Worm (Caenorhabditis elegans): Measurements from ENCODE around the gene Y42A5A.5.
A peak's percentile ranks its signal among the peaks of the same experiment; 100 is the strongest.

The Y42A5A.5 gene

ce11 chrV:11122466-11122865 lies 12.9 kb upstream of the Y42A5A.5 start, which contains the start of gene mboa-2:
Gene mboa-2, minus strand, starts transcription at chrV:11122493.
- TF ChIP-seq med-1 (GFP tag; optimal IDR thresholded peaks at IDR 0.05; ENCODE audit: insufficient read depth) (no peak), klf-2 (GFP tag; conservative IDR thresholded peaks at IDR 0.05) (no peak), ref-1 (GFP tag; conservative IDR thresholded peaks at IDR 0.05) (no peak)

- no peak for TF ChIP-seq cog-1 (tag; optimal IDR thresholded peaks at IDR 0.05)
- TF ChIP-seq ref-1 (GFP tag; conservative IDR thresholded peaks at IDR 0.05) = no peak
- no peak for TF ChIP-seq tab-1 (GFP tag; IDR thresholded peaks at IDR 0.05)
- no peak for TF ChIP-seq med-1 (GFP tag; optimal IDR thresholded peaks at IDR 0.05; ENCODE audit: insufficient read depth)
- TF ChIP-seq ztf-23 (GFP tag; IDR thresholded peaks at IDR 0.05) = no peak
- no peak for TF ChIP-seq T22C8.4 (GFP tag; IDR thresholded peaks at IDR 0.05)
- TF ChIP-seq klf-2 (GFP tag; conservative IDR thresholded peaks at IDR 0.05) = no peak
- no peak for TF ChIP-seq ztf-29 (GFP tag; IDR thresholded peaks at IDR 0.05)
- no peak for TF ChIP-seq flt-1 (GFP tag; IDR thresholded peaks at IDR 0.05)
These were observed 11.7 kb upstream of the Y42A5A.5 start for ce11 chrV:11121247-11121646.

DNA sequence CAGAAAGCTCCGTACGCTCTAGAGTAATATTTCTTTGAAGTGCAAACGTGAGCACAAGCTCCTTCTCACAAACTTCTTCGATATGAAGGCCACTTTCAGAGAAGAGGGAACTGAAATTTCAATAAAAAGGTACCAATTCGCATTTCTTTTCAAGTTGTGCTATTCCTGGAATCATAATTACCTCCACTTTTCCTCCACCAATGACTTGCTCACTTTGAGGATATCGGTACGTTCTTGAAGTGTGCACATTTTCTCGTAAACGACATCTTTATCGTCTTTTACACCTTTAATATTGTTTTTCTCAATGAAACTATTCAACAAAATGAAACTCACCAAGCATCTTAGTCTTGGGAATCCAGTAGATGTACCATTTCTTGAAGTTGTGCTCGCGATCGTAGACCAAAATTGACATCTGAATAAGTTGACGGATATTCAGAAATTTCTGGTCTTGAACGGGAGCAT lies 9.8 kb upstream of the Y42A5A.5 start, which contains the start of gene scb-1:
scb-1 (minus strand) TSS at position 412 of the 462 bp plus-strand sequence.
- no peak for TF ChIP-seq ref-1 (GFP tag; conservative IDR thresholded peaks at IDR 0.05)
- no peak for TF ChIP-seq cog-1 (tag; optimal IDR thresholded peaks at IDR 0.05)
- no peak for TF ChIP-seq ztf-29 (GFP tag; IDR thresholded peaks at IDR 0.05)
- no peak for TF ChIP-seq ztf-23 (GFP tag; IDR thresholded peaks at IDR 0.05)
- TF ChIP-seq flt-1 (GFP tag; IDR thresholded peaks at IDR 0.05) = no peak
- no peak for TF ChIP-seq tab-1 (GFP tag; IDR thresholded peaks at IDR 0.05)
- TF ChIP-seq T22C8.4 (GFP tag; IDR thresholded peaks at IDR 0.05) = no peak
- TF ChIP-seq klf-2 (GFP tag; conservative IDR thresholded peaks at IDR 0.05) = no peak
- no peak for TF ChIP-seq med-1 (GFP tag; optimal IDR thresholded peaks at IDR 0.05; ENCODE audit: insufficient read depth)

DNA sequence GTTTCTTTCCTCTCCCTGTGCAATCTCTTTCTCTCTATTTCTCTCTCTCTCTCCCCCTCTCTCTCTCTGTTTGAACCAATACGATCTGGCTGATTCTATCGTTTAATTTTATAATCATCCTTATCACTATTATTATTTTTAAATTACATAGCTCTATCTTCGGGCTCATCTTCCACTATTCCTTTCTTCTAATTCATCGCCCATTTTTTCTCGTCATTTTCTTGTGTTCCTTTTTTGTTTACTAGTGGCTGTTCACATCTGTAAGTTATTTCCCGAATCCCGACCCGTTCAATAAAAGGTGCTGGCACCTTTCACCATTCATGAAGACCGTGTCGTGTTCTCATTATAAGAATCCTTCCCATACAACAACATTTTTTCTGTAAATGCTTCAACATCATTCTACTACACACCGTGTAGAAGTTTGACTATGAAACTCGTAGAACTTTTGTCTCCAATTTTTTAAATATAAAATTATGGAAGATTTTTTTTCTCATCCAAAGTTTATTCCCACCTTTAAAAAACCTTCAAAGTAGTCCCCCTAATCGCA lies 8.7 kb upstream of the Y42A5A.5 start:
- TF ChIP-seq flt-1 (GFP tag; IDR thresholded peaks at IDR 0.05) (no peak), ref-1 (GFP tag; conservative IDR thresholded peaks at IDR 0.05) (no peak), med-1 (GFP tag; optimal IDR thresholded peaks at IDR 0.05; ENCODE audit: insufficient read depth) (no peak), ztf-29 (GFP tag; IDR thresholded peaks at IDR 0.05) (no peak), T22C8.4 (GFP tag; IDR thresholded peaks at IDR 0.05) (no peak), ztf-23 (GFP tag; IDR thresholded peaks at IDR 0.05) (no peak), klf-2 (GFP tag; conservative IDR thresholded peaks at IDR 0.05) (no peak), cog-1 (tag; optimal IDR thresholded peaks at IDR 0.05) (no peak), tab-1 (GFP tag; IDR thresholded peaks at IDR 0.05) (no peak)

DNA sequence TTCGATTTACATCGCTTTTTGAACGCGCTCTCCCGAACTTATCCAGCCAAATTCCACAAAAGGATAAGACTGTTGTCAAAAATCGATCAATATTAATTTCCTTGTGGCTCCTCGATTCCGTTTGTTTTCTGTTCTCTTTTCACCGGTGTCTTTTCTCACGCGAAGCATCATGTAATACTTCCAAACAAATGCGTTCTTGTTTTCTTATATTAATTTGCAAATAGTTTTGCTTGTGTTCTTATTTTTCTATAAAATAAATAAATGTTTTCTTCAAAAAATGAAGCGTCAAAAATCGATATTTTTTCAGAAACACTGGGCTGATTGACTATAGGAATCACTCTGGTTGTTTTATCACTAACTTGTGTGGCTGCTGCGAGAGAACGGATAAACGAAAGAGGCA lies 4.1 kb upstream of the Y42A5A.5 start, which contains the start of gene math-33:
math-33 (plus strand) TSS at position 301 of the 400 bp plus-strand sequence.
- TF ChIP-seq ref-1 (GFP tag; conservative IDR thresholded peaks at IDR 0.05) (no peak), med-1 (GFP tag; optimal IDR thresholded peaks at IDR 0.05; ENCODE audit: insufficient read depth) (no peak), ztf-23 (GFP tag; IDR thresholded peaks at IDR 0.05) (no peak), ztf-29 (GFP tag; IDR thresholded peaks at IDR 0.05) (no peak), cog-1 (tag; optimal IDR thresholded peaks at IDR 0.05) (no peak), T22C8.4 (GFP tag; IDR thresholded peaks at IDR 0.05) (no peak), klf-2 (GFP tag; conservative IDR thresholded peaks at IDR 0.05) (no peak), flt-1 (GFP tag; IDR thresholded peaks at IDR 0.05) (no peak)

ce11 chrV:11113041-11113574 lies 3.6 kb upstream of the Y42A5A.5 start, which contains the start of gene erfa-3:
Gene erfa-3, minus strand, starts transcription at chrV:11113091.
- TF ChIP-seq med-1 (GFP tag; optimal IDR thresholded peaks at IDR 0.05; ENCODE audit: insufficient read depth) (peak; percentile 91), T22C8.4 (GFP tag; IDR thresholded peaks at IDR 0.05) (peak; percentile 66), flt-1 (GFP tag; IDR thresholded peaks at IDR 0.05) (no peak; the same call in none of the 2 replicates), klf-2 (GFP tag; conservative IDR thresholded peaks at IDR 0.05) (peak; percentile 40; the same call in 1 of the 2 replicates), ztf-29 (GFP tag; IDR thresholded peaks at IDR 0.05) (peak; percentile 72; the same call in 1 of the 2 replicates), cog-1 (tag; optimal IDR thresholded peaks at IDR 0.05) (peak; percentile 58), ztf-23 (GFP tag; IDR thresholded peaks at IDR 0.05) (peak; percentile 88), ref-1 (GFP tag; conservative IDR thresholded peaks at IDR 0.05) (0 out of 2 replicates have a peak, but pooled peaks have one; percentile 14), tab-1 (GFP tag; IDR thresholded peaks at IDR 0.05) (no peak; the same call in 1 of the 2 replicates)

DNA sequence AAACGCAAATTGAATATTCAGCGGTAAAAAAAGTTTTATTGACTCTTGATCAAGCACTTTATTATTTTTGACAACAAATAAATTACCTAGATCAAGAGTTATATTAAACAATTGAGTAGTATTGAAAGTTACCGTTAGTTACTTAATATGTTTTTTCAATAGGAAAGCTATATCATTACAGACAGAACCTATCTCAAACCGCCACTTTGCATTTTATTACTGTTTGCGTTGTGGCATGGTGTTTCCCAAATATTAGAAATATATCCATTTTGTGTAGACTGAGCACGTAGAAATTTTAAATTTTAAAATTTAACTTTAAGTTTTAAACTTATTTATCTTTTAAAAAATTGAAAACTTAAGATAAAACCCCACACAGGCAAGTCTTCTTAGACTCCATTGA lies 5.1 kb downstream of the Y42A5A.5 start:
- TF ChIP-seq T22C8.4 (GFP tag; IDR thresholded peaks at IDR 0.05) = no peak
- TF ChIP-seq klf-2 (GFP tag; conservative IDR thresholded peaks at IDR 0.05) = no peak
- TF ChIP-seq med-1 (GFP tag; optimal IDR thresholded peaks at IDR 0.05; ENCODE audit: insufficient read depth) = no peak
- no peak for TF ChIP-seq ztf-23 (GFP tag; IDR thresholded peaks at IDR 0.05)
- TF ChIP-seq ref-1 (GFP tag; conservative IDR thresholded peaks at IDR 0.05) = no peak
- TF ChIP-seq ztf-29 (GFP tag; IDR thresholded peaks at IDR 0.05) = no peak
- TF ChIP-seq flt-1 (GFP tag; IDR thresholded peaks at IDR 0.05) = no peak
- TF ChIP-seq tab-1 (GFP tag; IDR thresholded peaks at IDR 0.05) = no peak
- no peak for TF ChIP-seq cog-1 (tag; optimal IDR thresholded peaks at IDR 0.05)

ce11 chrV:11098599-11098998 lies 10.9 kb downstream of the Y42A5A.5 start, which contains the start of gene cdkl-1:
Gene cdkl-1, plus strand, starts transcription at chrV:11098899.
- TF ChIP-seq med-1 (GFP tag; optimal IDR thresholded peaks at IDR 0.05; ENCODE audit: insufficient read depth) (no peak), tab-1 (GFP tag; IDR thresholded peaks at IDR 0.05) (no peak), ztf-23 (GFP tag; IDR thresholded peaks at IDR 0.05) (no peak), ztf-29 (GFP tag; IDR thresholded peaks at IDR 0.05) (no peak), flt-1 (GFP tag; IDR thresholded peaks at IDR 0.05) (no peak), T22C8.4 (GFP tag; IDR thresholded peaks at IDR 0.05) (no peak), cog-1 (tag; optimal IDR thresholded peaks at IDR 0.05) (no peak), ref-1 (GFP tag; conservative IDR thresholded peaks at IDR 0.05) (no peak), klf-2 (GFP tag; conservative IDR thresholded peaks at IDR 0.05) (no peak)

ce11 chrV:11095873-11096272 lies 13.7 kb downstream of the Y42A5A.5 start, which contains the start of gene Y42A5A.3:
Gene Y42A5A.3, minus strand, starts transcription at chrV:11095973.
- TF ChIP-seq tab-1 (GFP tag; IDR thresholded peaks at IDR 0.05) = no peak
- no peak for TF ChIP-seq klf-2 (GFP tag; conservative IDR thresholded peaks at IDR 0.05)
- TF ChIP-seq ztf-23 (GFP tag; IDR thresholded peaks at IDR 0.05) = no peak
- TF ChIP-seq cog-1 (tag; optimal IDR thresholded peaks at IDR 0.05) = no peak
- no peak for TF ChIP-seq ref-1 (GFP tag; conservative IDR thresholded peaks at IDR 0.05)
- TF ChIP-seq flt-1 (GFP tag; IDR thresholded peaks at IDR 0.05) = no peak
- TF ChIP-seq med-1 (GFP tag; optimal IDR thresholded peaks at IDR 0.05; ENCODE audit: insufficient read depth) = no peak
- TF ChIP-seq T22C8.4 (GFP tag; IDR thresholded peaks at IDR 0.05) = no peak
- TF ChIP-seq ztf-29 (GFP tag; IDR thresholded peaks at IDR 0.05) = no peak
